Fruit fly (Drosophila melanogaster) whole organism, wandering third instar larva: ENCODE data around the gene Bet1.

Experiments
- Dif ChIP-seq: fragments of 200-275, 200-300 bp; sonication (Bioruptor generic); optimal IDR thresholded peaks from 2 replicates; lab custom pipeline; 2018; ENCODE audit warnings: missing biosample characterization, missing genetic modification characterization; ENCODE audit not compliant: partially characterized antibody
- Hr78 ChIP-seq: fragments of >200 bp; optimal IDR thresholded peaks from 2 replicates; lab custom pipeline; 2017; ENCODE audit warnings: missing biosample characterization, missing genetic modification characterization
- Hr83 ChIP-seq: fragments of 200-300 bp; sonication (Bioruptor generic); optimal IDR thresholded peaks from 2 replicates; lab custom pipeline; 2016; ENCODE audit warnings: missing biosample characterization, mild to moderate bottlenecking, missing genetic modification characterization, moderate library complexity; ENCODE audit not compliant: poor library complexity, severe bottlenecking
- N ChIP-seq: fragments of >200 bp; optimal IDR thresholded peaks from 2 replicates; lab custom pipeline; 2018; ENCODE audit warnings: missing biosample characterization, missing external identifiers, missing genetic modification characterization
- OdsH ChIP-seq: fragments of 200-800 bp; sonication (Bioruptor generic); optimal IDR thresholded peaks from 2 replicates; lab custom pipeline; 2016; ENCODE audit warnings: missing biosample characterization, mild to moderate bottlenecking, missing genetic modification characterization
- Sp1 ChIP-seq: fragments of 200-800 bp; sonication (Bioruptor generic); optimal IDR thresholded peaks from 3 replicates; lab custom pipeline; 2019; ENCODE audit warnings: missing biosample characterization, mild to moderate bottlenecking, missing genetic modification characterization, moderate library complexity
- br ChIP-seq: fragments of 200-800 bp; sonication (Bioruptor generic); optimal IDR thresholded peaks from 2 replicates; lab custom pipeline; 2016; ENCODE audit warnings: missing biosample characterization, missing genetic modification characterization
- brk ChIP-seq: fragments of 200-800 bp; sonication (Bioruptor generic); optimal IDR thresholded peaks from 2 replicates; lab custom pipeline; 2016; ENCODE audit warnings: missing biosample characterization, mild to moderate bottlenecking, missing genetic modification characterization
- foxo ChIP-seq, 2 experiments: fragments of 200-800 bp; sonication (Bioruptor generic); optimal IDR thresholded peaks; 2 replicates in 1 of 2; 3 replicates in 1 of 2; lab custom pipeline; 2016 to 2017; ENCODE audit warnings: missing biosample characterization in 2 of 2, missing genetic modification characterization in 2 of 2
- h ChIP-seq: fragments of 200-800 bp; sonication (Bioruptor generic); optimal IDR thresholded peaks from 3 replicates; lab custom pipeline; 2016; ENCODE audit warnings: missing biosample characterization, mild to moderate bottlenecking, missing genetic modification characterization
- pan ChIP-seq: fragments of >200 bp; optimal IDR thresholded peaks from 2 replicates; lab custom pipeline; 2017
- sv ChIP-seq: fragments of 200-800 bp; sonication (Bioruptor generic); optimal IDR thresholded peaks from 3 replicates; lab custom pipeline; 2016; ENCODE audit warnings: missing biosample characterization, missing genetic modification characterization
- usp ChIP-seq: fragments of >200 bp; optimal IDR thresholded peaks from 2 replicates; lab custom pipeline; 2017; ENCODE audit warnings: missing biosample characterization, missing genetic modification characterization

DNA sequence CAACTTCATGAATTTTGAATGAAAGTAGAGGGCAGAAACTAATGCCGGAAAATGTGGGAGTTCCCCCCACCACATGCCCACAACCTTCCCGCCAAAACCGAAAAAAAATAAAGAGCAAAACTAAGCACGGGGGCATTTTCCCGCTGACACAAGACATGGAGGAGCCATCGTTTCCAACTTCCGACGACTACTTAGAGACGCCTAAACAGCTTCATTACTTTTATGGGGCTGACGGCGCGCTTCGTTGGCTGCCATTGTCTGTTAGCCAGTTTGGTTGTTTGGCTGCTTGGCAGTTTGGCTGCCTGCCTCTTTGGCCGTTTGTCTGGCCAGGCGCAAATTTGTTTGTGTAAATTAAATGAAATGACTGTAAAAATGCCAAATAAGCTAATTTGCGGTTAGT, 47.0 kb upstream of the Bet1 start:
- TF ChIP-seq Sp1 (GFP tag; lab: Kevin White, UChicago) (no peak), pan (no peak), h (GFP tag; lab: Kevin White, UChicago) (no peak), usp (no peak), N (GFP tag; lab: Kevin White, UChicago) (no peak), Hr78 (GFP tag; lab: Kevin White, UChicago) (no peak), Hr83 (GFP tag; lab: Kevin White, UChicago) (no peak), sv (no peak), OdsH (GFP tag; lab: Kevin White, UChicago) (no peak), Dif (GFP tag; lab: Kevin White, UChicago) (no peak), br (GFP tag; lab: Kevin White, UChicago) (no peak), brk (GFP tag; lab: Kevin White, UChicago) (no peak), foxo (GFP tag; optimal IDR thresholded peaks at IDR 0.05; lab: Kevin White, UChicago) (no peak)
